Fruit fly (Drosophila melanogaster) whole organism, adult: Measurements from ENCODE around the gene CG33333.

ENCODE experiments used
- CG12768 ChIP-seq: fragments of 200-800 bp; sonication (Bioruptor generic); optimal IDR thresholded peaks from 2 replicates; lab custom pipeline; 2017; ENCODE audit warnings: missing biosample characterization, missing genetic modification characterization, mild to moderate bottlenecking, moderate library complexity, missing genetic modification reagents
- CG14711 ChIP-seq: fragments of 200-800 bp; sonication (Bioruptor generic); optimal IDR thresholded peaks from 2 replicates; lab custom pipeline; 2018; ENCODE audit warnings: missing biosample characterization, mild to moderate bottlenecking, missing genetic modification characterization, moderate library complexity
- CG1620 ChIP-seq: fragments of 200-800 bp; sonication (Bioruptor generic); optimal IDR thresholded peaks from 2 replicates; lab custom pipeline; 2016; ENCODE audit warnings: missing biosample characterization, missing genetic modification characterization
- CG33017 ChIP-seq: fragments of 200-800 bp; sonication (Bioruptor generic); optimal IDR thresholded peaks from 2 replicates; lab custom pipeline; 2018; ENCODE audit warnings: missing biosample characterization, mild to moderate bottlenecking, missing genetic modification characterization, moderate library complexity
- CG7045 ChIP-seq: fragments of 200-800 bp; sonication (Bioruptor generic); optimal IDR thresholded peaks from 2 replicates; lab custom pipeline; 2017; ENCODE audit warnings: missing biosample characterization, mild to moderate bottlenecking, missing genetic modification characterization
- Clk ChIP-seq: fragments of 200-800 bp; sonication (Bioruptor generic); optimal IDR thresholded peaks from 2 replicates; lab custom pipeline; 2017; ENCODE audit warnings: missing biosample characterization, missing genetic modification characterization
- Hr96 ChIP-seq: fragments of 200-800 bp; sonication (Bioruptor generic); optimal IDR thresholded peaks from 2 replicates; lab custom pipeline; 2016; ENCODE audit warnings: missing biosample characterization, missing genetic modification characterization
- Mnt ChIP-seq: fragments of 200-800 bp; sonication (Bioruptor generic); optimal IDR thresholded peaks from 2 replicates; lab custom pipeline; 2016; ENCODE audit warnings: missing biosample characterization, mild to moderate bottlenecking, missing genetic modification characterization
- cnc ChIP-seq, 2 experiments: fragments of >200 bp; optimal IDR thresholded peaks; 2 replicates each; lab custom pipeline; 2017
- kay ChIP-seq: fragments of 200-800 bp; sonication (Bioruptor generic); peaks from one replicate; lab custom pipeline; 2016; ENCODE audit warnings: missing biosample characterization, missing genetic modification characterization, borderline replicate concordance
- tj ChIP-seq: fragments of 200-800 bp; sonication (Bioruptor generic); optimal IDR thresholded peaks from 3 replicates; lab custom pipeline; 2017; ENCODE audit warnings: missing biosample characterization, mild to moderate bottlenecking, missing genetic modification characterization, moderate library complexity
- toe ChIP-seq: fragments of 200-800 bp; sonication (Bioruptor generic); optimal IDR thresholded peaks from 2 replicates; lab custom pipeline; 2016; ENCODE audit warnings: missing biosample characterization, missing genetic modification characterization

DNA sequence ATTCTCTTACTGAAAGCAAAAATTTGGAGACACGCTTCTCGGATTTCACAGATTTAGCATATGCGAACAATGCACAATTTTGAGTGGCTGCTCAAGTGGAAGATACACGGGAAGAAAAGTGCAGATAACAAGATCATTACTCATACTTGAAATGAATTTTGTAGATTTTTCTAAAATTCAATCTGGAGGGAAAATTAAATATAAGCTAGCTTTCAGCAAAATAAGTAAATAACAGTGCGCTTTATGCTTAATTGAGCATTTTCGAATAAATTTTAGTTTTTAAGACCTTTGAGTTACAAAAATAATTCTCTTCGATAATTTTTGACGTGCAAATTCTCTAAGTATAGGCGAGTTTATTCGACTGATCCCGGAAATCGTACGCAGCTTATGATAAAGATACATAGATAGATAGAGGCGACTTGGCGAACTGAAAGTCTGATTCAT, 16.6 kb upstream of the CG33333 start:
- TF ChIP-seq tj (GFP tag; lab: Kevin White, UChicago) = peak; percentile 90
- TF ChIP-seq Mnt = no peak
- TF ChIP-seq CG7045 = peak; percentile 61
- TF ChIP-seq kay (GFP tag; lab: Kevin White, UChicago) = no peak
- peak; percentile 31 for TF ChIP-seq CG12768
- TF ChIP-seq CG14711 (tag; lab: Kevin White, UChicago) = peak; percentile 52
- peak; percentile 4 for TF ChIP-seq toe (GFP tag; lab: Kevin White, UChicago)
- no peak for TF ChIP-seq cnc (optimal IDR thresholded peaks at IDR 0.05; lab: Kevin White, UChicago)
- no peak for TF ChIP-seq CG33017
- no peak for TF ChIP-seq Hr96 (GFP tag; lab: Kevin White, UChicago)
- TF ChIP-seq CG1620 (GFP tag; lab: Kevin White, UChicago) = no peak
- no peak for TF ChIP-seq Clk (GFP tag; lab: Kevin White, UChicago)
